In the genomic region with DNA sequence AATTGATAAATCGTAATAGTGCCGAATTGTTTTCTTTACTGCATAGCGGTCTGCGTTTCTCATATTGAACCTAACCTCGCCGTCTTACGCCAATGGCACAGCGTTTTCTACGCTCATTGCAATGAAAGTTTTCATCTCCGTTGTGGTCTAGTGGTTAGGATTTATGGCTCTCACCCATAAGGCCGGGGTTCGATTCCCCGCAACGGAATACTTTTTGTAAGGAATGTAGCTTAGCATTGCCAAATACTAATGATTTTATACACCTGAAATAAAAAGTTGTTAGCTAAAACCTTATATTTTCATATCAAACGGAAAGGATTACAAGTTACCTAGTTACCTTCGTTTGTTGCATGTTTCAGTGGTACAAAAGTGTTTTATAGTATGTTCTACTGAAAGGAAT, we compare ENCODE assay signal across 5 worm cellular contexts.
A peak's percentile ranks its signal among the peaks of the same experiment; 100 is the strongest.
TF ChIP-seq lines count a peak whose summit lies in the region.

No protein-coding gene starts in this region.

TF ChIP-seq in whole organism, L1 larva, 84 proteins besides CTCF, POLR2A, EP300 and RAD21 (continues in another document):
- TF ChIP-seq ceh-8 (GFP tag; optimal IDR thresholded peaks at IDR 0.05; lab: Kevin White, UChicago), result no peak
- TF ChIP-seq pqm-1 (tag; optimal IDR thresholded peaks at IDR 0.05; lab: Kevin White, UChicago), result no peak
- peak; percentile 80 for TF ChIP-seq tbx-2 (tag; optimal IDR thresholded peaks at IDR 0.05; lab: Kevin White, UChicago)
- peak; percentile 58 for TF ChIP-seq pax-3 (tag; optimal IDR thresholded peaks at IDR 0.05; lab: Kevin White, UChicago)
- TF ChIP-seq ztf-4 (tag; optimal IDR thresholded peaks at IDR 0.05; lab: Kevin White, UChicago), result peak; percentile 61
- TF ChIP-seq elt-3 (tag; optimal IDR thresholded peaks at IDR 0.05; lab: Kevin White, UChicago), result peak in 2 of 6 experiments; percentile 31 to 60
- TF ChIP-seq lsy-2 (tag; optimal IDR thresholded peaks at IDR 0.05; lab: Kevin White, UChicago), result peak; percentile 60 to 75
- peak; percentile 66 for TF ChIP-seq skn-1 (tag; optimal IDR thresholded peaks at IDR 0.05; lab: Kevin White, UChicago)
- peak; percentile 89 for TF ChIP-seq dsc-1 (tag; optimal IDR thresholded peaks at IDR 0.05; lab: Kevin White, UChicago)
- peak; percentile 86 for TF ChIP-seq swsn-7 (tag; optimal IDR thresholded peaks at IDR 0.05; lab: Kevin White, UChicago)
- no peak for TF ChIP-seq lin-39 (tag; optimal IDR thresholded peaks at IDR 0.05; lab: Kevin White, UChicago)
- TF ChIP-seq nhr-11 (tag; optimal IDR thresholded peaks at IDR 0.05; lab: Kevin White, UChicago), result peak; percentile 1
- TF ChIP-seq elt-2 (tag; optimal IDR thresholded peaks at IDR 0.05; lab: Kevin White, UChicago), result peak; percentile 60
- peak; percentile 77 for TF ChIP-seq C16A3.4 (tag; optimal IDR thresholded peaks at IDR 0.05; lab: Kevin White, UChicago)
- TF ChIP-seq egl-27 (tag; optimal IDR thresholded peaks at IDR 0.05; lab: Kevin White, UChicago), result peak in 1 of 2 experiments; percentile 16
- peak; percentile 88 for TF ChIP-seq nhr-47 (tag; optimal IDR thresholded peaks at IDR 0.05; lab: Kevin White, UChicago)
- peak; percentile 76 for TF ChIP-seq egl-13 (tag; optimal IDR thresholded peaks at IDR 0.05; lab: Kevin White, UChicago)

TF ChIP-seq in whole organism, L3 larva, 47 proteins besides CTCF, POLR2A, EP300 and RAD21 (continues in another document):
- TF ChIP-seq hmg-11 (tag; optimal IDR thresholded peaks at IDR 0.05; lab: Kevin White, UChicago), result peak; percentile 94
- TF ChIP-seq unc-62 (GFP tag; optimal IDR thresholded peaks at IDR 0.05; lab: Kevin White, UChicago), result no peak
- no peak for TF ChIP-seq fos-1 (tag; optimal IDR thresholded peaks at IDR 0.05; lab: Kevin White, UChicago)
- TF ChIP-seq pha-4 (tag; optimal IDR thresholded peaks at IDR 0.05; lab: Kevin White, UChicago), result peak; percentile 75
- no peak for TF ChIP-seq elt-1 (tag; optimal IDR thresholded peaks at IDR 0.05; lab: Kevin White, UChicago)
- TF ChIP-seq fkh-2 (tag; optimal IDR thresholded peaks at IDR 0.05; lab: Kevin White, UChicago), result no peak
- no peak for TF ChIP-seq ama-1 (optimal IDR thresholded peaks at IDR 0.05; lab: Kevin White, UChicago)
- no peak for TF ChIP-seq aly-2 (tag; optimal IDR thresholded peaks at IDR 0.05; lab: Kevin White, UChicago)
- TF ChIP-seq nhr-25 (tag; optimal IDR thresholded peaks at IDR 0.05; lab: Kevin White, UChicago), result peak; percentile 36
- peak; percentile 47 for TF ChIP-seq jun-1 (tag; optimal IDR thresholded peaks at IDR 0.05; lab: Kevin White, UChicago)
- no peak for TF ChIP-seq ZK546.5 (tag; optimal IDR thresholded peaks at IDR 0.05; lab: Kevin White, UChicago)
- TF ChIP-seq elt-2 (tag; optimal IDR thresholded peaks at IDR 0.05; lab: Kevin White, UChicago), result peak; percentile 53
- no peak for TF ChIP-seq nhr-23 (tag; optimal IDR thresholded peaks at IDR 0.05; lab: Kevin White, UChicago)
- TF ChIP-seq nhr-12 (tag; optimal IDR thresholded peaks at IDR 0.05; lab: Kevin White, UChicago), result no peak
- TF ChIP-seq ztf-4 (tag; optimal IDR thresholded peaks at IDR 0.05; lab: Kevin White, UChicago), result no peak
- TF ChIP-seq lin-39 (tag; optimal IDR thresholded peaks at IDR 0.05; lab: Kevin White, UChicago), result peak; percentile 36
- TF ChIP-seq unc-39 (tag; optimal IDR thresholded peaks at IDR 0.05; lab: Kevin White, UChicago), result no peak
- TF ChIP-seq sea-2 (GFP tag; optimal IDR thresholded peaks at IDR 0.05; lab: Kevin White, UChicago), result peak; percentile 76
- peak; percentile 30 for TF ChIP-seq nhr-11 (tag; optimal IDR thresholded peaks at IDR 0.05; lab: Kevin White, UChicago)

TF ChIP-seq in whole organism, early embryonic, 17 proteins besides CTCF, POLR2A, EP300 and RAD21:
- peak; percentile 85 for TF ChIP-seq scrt-1 (GFP tag; IDR thresholded peaks at IDR 0.05; lab: Robert Waterston, UW)
- peak; percentile 83 for TF ChIP-seq flt-1 (GFP tag; IDR thresholded peaks at IDR 0.05; lab: Robert Waterston, UW)
- peak; percentile 60 for TF ChIP-seq tra-4 (tag; optimal IDR thresholded peaks at IDR 0.05; lab: Kevin White, UChicago)
- TF ChIP-seq ceh-36 (tag; optimal IDR thresholded peaks at IDR 0.05; lab: Kevin White, UChicago), result peak; percentile 79
- TF ChIP-seq ama-1 (optimal IDR thresholded peaks at IDR 0.05; lab: Kevin White, UChicago), result no peak
- peak; percentile 79 for TF ChIP-seq F13C5.2 (tag; optimal IDR thresholded peaks at IDR 0.05; lab: Kevin White, UChicago)
- TF ChIP-seq hmbx-1 (tag; optimal IDR thresholded peaks at IDR 0.05; lab: Kevin White, UChicago), result peak; percentile 49
- TF ChIP-seq ceh-13 (GFP tag; optimal IDR thresholded peaks at IDR 0.05; lab: Kevin White, UChicago), result peak; percentile 78
- peak; percentile 79 for TF ChIP-seq hmg-4 (GFP tag; optimal IDR thresholded peaks at IDR 0.05; lab: Kevin White, UChicago)
- TF ChIP-seq hnd-1 (tag; optimal IDR thresholded peaks at IDR 0.05; lab: Kevin White, UChicago), result peak; percentile 73
- peak; percentile 51 for TF ChIP-seq ets-7 (tag; optimal IDR thresholded peaks at IDR 0.05; lab: Kevin White, UChicago)
- TF ChIP-seq aly-1 (tag; optimal IDR thresholded peaks at IDR 0.05; lab: Kevin White, UChicago), result peak; percentile 69
- peak; percentile 84 for TF ChIP-seq tbx-11 (GFP tag; IDR thresholded peaks at IDR 0.05; lab: Robert Waterston, UW)
- peak; percentile 84 for TF ChIP-seq sea-1 (GFP tag; conservative IDR thresholded peaks at IDR 0.05; lab: Robert Waterston, UW)
- TF ChIP-seq pes-1 (GFP tag; IDR thresholded peaks at IDR 0.05; lab: Robert Waterston, UW), result peak; percentile 86
- TF ChIP-seq tbx-37 (GFP tag; conservative IDR thresholded peaks at IDR 0.05; lab: Robert Waterston, UW), result peak; percentile 66
- peak; percentile 54 for TF ChIP-seq B0310.2 (tag; optimal IDR thresholded peaks at IDR 0.05; lab: Kevin White, UChicago)

TF ChIP-seq in whole organism, midembryonic, 9 proteins besides CTCF, POLR2A, EP300 and RAD21:
- peak; percentile 87 for TF ChIP-seq tab-1 (GFP tag; IDR thresholded peaks at IDR 0.05; lab: Robert Waterston, UW)
- TF ChIP-seq cog-1 (tag; optimal IDR thresholded peaks at IDR 0.05; lab: Kevin White, UChicago), result peak; percentile 86
- TF ChIP-seq ztf-23 (GFP tag; IDR thresholded peaks at IDR 0.05; lab: Robert Waterston, UW), result peak; percentile 91
- peak; percentile 2 for TF ChIP-seq med-1 (GFP tag; optimal IDR thresholded peaks at IDR 0.05; lab: Kevin White, UChicago; ENCODE audit: insufficient read depth)
- peak; percentile 75; the same call in 1 of the 2 replicates for TF ChIP-seq ztf-29 (GFP tag; IDR thresholded peaks at IDR 0.05; lab: Robert Waterston, UW)
- TF ChIP-seq flt-1 (GFP tag; IDR thresholded peaks at IDR 0.05; lab: Robert Waterston, UW), result peak; percentile 91
- TF ChIP-seq klf-2 (GFP tag; conservative IDR thresholded peaks at IDR 0.05; lab: Robert Waterston, UW), result peak; percentile 82
- peak; percentile 83 for TF ChIP-seq T22C8.4 (GFP tag; IDR thresholded peaks at IDR 0.05; lab: Robert Waterston, UW)
- peak; percentile 81 for TF ChIP-seq ref-1 (GFP tag; conservative IDR thresholded peaks at IDR 0.05; lab: Robert Waterston, UW)
TF ChIP-seq in whole organism, midembryonic: peak in this region for 9.

TF ChIP-seq in whole organism, young adult, 124 proteins besides CTCF, POLR2A, EP300 and RAD21 (continues in another document):
- peak; percentile 75 for TF ChIP-seq atf-7 (tag; optimal IDR thresholded peaks at IDR 0.05; lab: Kevin White, UChicago)
- TF ChIP-seq ztf-26 (tag; optimal IDR thresholded peaks at IDR 0.05; lab: Kevin White, UChicago), result peak; percentile 57
- TF ChIP-seq Y95B8A.8 (GFP tag; IDR thresholded peaks at IDR 0.05; lab: Robert Waterston, UW), result no peak
- TF ChIP-seq sdz-38 (tag; optimal IDR thresholded peaks at IDR 0.05; lab: Kevin White, UChicago), result no peak
- TF ChIP-seq nhr-90 (tag; optimal IDR thresholded peaks at IDR 0.05; lab: Kevin White, UChicago), result peak; percentile 71
- TF ChIP-seq F57C9.4 (tag; optimal IDR thresholded peaks at IDR 0.05; lab: Kevin White, UChicago), result no peak
- 0 out of 2 replicates have a peak, but pooled peaks have one; percentile 23 for TF ChIP-seq B0019.2 (GFP tag; conservative IDR thresholded peaks at IDR 0.05; lab: Robert Waterston, UW)
- peak; percentile 84 for TF ChIP-seq rcor-1 (GFP tag; IDR thresholded peaks at IDR 0.05; lab: Robert Waterston, UW)
- TF ChIP-seq T26A5.8 (tag; optimal IDR thresholded peaks at IDR 0.05; lab: Kevin White, UChicago), result peak; percentile 10
- 0 out of 2 replicates have a peak, but pooled peaks have one; percentile 75 for TF ChIP-seq ceh-40 (GFP tag; IDR thresholded peaks at IDR 0.05; lab: Robert Waterston, UW)
- TF ChIP-seq attf-6 (GFP tag; IDR thresholded peaks at IDR 0.05; lab: Robert Waterston, UW), result 0 out of 2 replicates have a peak, but pooled peaks have one; percentile 48
- no peak for TF ChIP-seq ztf-22 (GFP tag; optimal IDR thresholded peaks at IDR 0.05; lab: Kevin White, UChicago)
- peak; percentile 45 for TF ChIP-seq K12H6.12 (tag; optimal IDR thresholded peaks at IDR 0.05; lab: Kevin White, UChicago)
- TF ChIP-seq somi-1 (GFP tag; optimal IDR thresholded peaks at IDR 0.05; lab: Kevin White, UChicago), result peak; percentile 77
- no peak for TF ChIP-seq F10E7.11 (tag; optimal IDR thresholded peaks at IDR 0.05; lab: Kevin White, UChicago)
- TF ChIP-seq akir-1 (GFP tag; optimal IDR thresholded peaks at IDR 0.05; lab: Kevin White, UChicago), result no peak
- peak; percentile 67 for TF ChIP-seq hrde-1 (tag; optimal IDR thresholded peaks at IDR 0.05; lab: Kevin White, UChicago; ENCODE audit: borderline replicate concordance)
- no peak for TF ChIP-seq nhr-120 (GFP tag; IDR thresholded peaks at IDR 0.05; lab: Robert Waterston, UW)
- no peak for TF ChIP-seq hlh-26 (GFP tag; conservative IDR thresholded peaks at IDR 0.05; lab: Robert Waterston, UW)
- TF ChIP-seq dox-1 (GFP tag; IDR thresholded peaks at IDR 0.05; lab: Robert Waterston, UW), result peak; percentile 81
- TF ChIP-seq snpc-3.4 (tag; optimal IDR thresholded peaks at IDR 0.05; lab: Kevin White, UChicago), result peak; percentile 82
- no peak for TF ChIP-seq zfh-2 (GFP tag; conservative IDR thresholded peaks at IDR 0.05; lab: Robert Waterston, UW)
- no peak for TF ChIP-seq Y67H2A.10 (GFP tag; conservative IDR thresholded peaks at IDR 0.05; lab: Robert Waterston, UW)
- TF ChIP-seq attf-5 (GFP tag; optimal IDR thresholded peaks at IDR 0.05; lab: Kevin White, UChicago), result peak; percentile 68
- no peak for TF ChIP-seq C17E4.6 (GFP tag; IDR thresholded peaks at IDR 0.05; lab: Robert Waterston, UW)
- TF ChIP-seq ceh-79 (tag; optimal IDR thresholded peaks at IDR 0.05; lab: Kevin White, UChicago), result peak; percentile 51
- TF ChIP-seq ztf-3 (GFP tag; optimal IDR thresholded peaks at IDR 0.05; lab: Kevin White, UChicago), result peak; percentile 63
- TF ChIP-seq cebp-2 (GFP tag; IDR thresholded peaks at IDR 0.05; lab: Robert Waterston, UW), result 0 out of 2 replicates have a peak, but pooled peaks have one; percentile 38
- TF ChIP-seq lin-54 (GFP tag; optimal IDR thresholded peaks at IDR 0.05; lab: Kevin White, UChicago), result no peak
- peak; percentile 70 to 85 for TF ChIP-seq rec-8 (tag; optimal IDR thresholded peaks at IDR 0.05; lab: Kevin White, UChicago)
- TF ChIP-seq tbx-9 (tag; optimal IDR thresholded peaks at IDR 0.05; lab: Kevin White, UChicago; ENCODE audit: borderline replicate concordance), result no peak

Comparison
In these comparisons a context has a peak if more than half of its experiments do, and no peak if none do; other contexts are left out.
1. Of the 8 proteins assayed by ChIP-seq in both whole organism, young adult and whole organism, L1 larva: peak only in whole organism, young adult: none; only in whole organism, L1 larva: dpl-1 and efl-1; in both: nhr-90, snpc-4 and unc-130; in neither: 1; mixed calls (peak in some experiments, not most) for 2.